Fruit fly (Drosophila melanogaster) whole organism, embryonic: ENCODE results near the gene CG6567.

ENCODE experiments used
- Atf6 ChIP-seq: fragments of 200-800 bp; sonication (Bioruptor generic); IDR thresholded peaks from 2 replicates; pipeline ENCODE4 v1.3.6; 2022; ENCODE audit warnings: missing biosample characterization, missing genetic modification characterization
- B-H1 ChIP-seq: fragments of 200-800 bp; sonication (Bioruptor generic); IDR thresholded peaks from 3 replicates; pipeline ENCODE4 v1.3.6; 2022; ENCODE audit warnings: missing biosample characterization, missing genetic modification characterization
- CG11696 ChIP-seq: fragments of 200-800 bp; sonication (Bioruptor generic); IDR thresholded peaks from 2 replicates; pipeline ENCODE4 v1.3.6; 2022; ENCODE audit warnings: missing biosample characterization, missing genetic modification characterization
- CG15011 ChIP-seq: fragments of 200-800 bp; sonication (Bioruptor generic); optimal IDR thresholded peaks from 3 replicates; lab custom pipeline; 2018; ENCODE audit warnings: missing biosample characterization, mild to moderate bottlenecking, missing genetic modification characterization
- CG18262 ChIP-seq: fragments of 200-800 bp; optimal IDR thresholded peaks from 3 replicates; lab custom pipeline; 2019; ENCODE audit warnings: missing biosample characterization, mild to moderate bottlenecking, missing genetic modification characterization, moderate library complexity
- CG2202 ChIP-seq: fragments of 200-800 bp; sonication (Bioruptor generic); optimal IDR thresholded peaks from 2 replicates; lab custom pipeline; 2018; ENCODE audit warnings: missing biosample characterization, mild to moderate bottlenecking, missing genetic modification characterization
- CG2875 ChIP-seq: fragments of 200-800 bp; sonication (Bioruptor generic); optimal IDR thresholded peaks from 2 replicates; lab custom pipeline; 2017; ENCODE audit warnings: missing biosample characterization, mild to moderate bottlenecking, missing genetic modification characterization, missing genetic modification reagents
- CG31224 ChIP-seq: fragments of 200-800 bp; sonication (Bioruptor generic); IDR thresholded peaks from 2 replicates; pipeline ENCODE4 v1.3.6; 2022; ENCODE audit warnings: missing biosample characterization, missing genetic modification characterization
- CG5180 ChIP-seq: fragments of 200-800 bp; sonication (Bioruptor generic); optimal IDR thresholded peaks from 3 replicates; lab custom pipeline; 2017; ENCODE audit warnings: missing biosample characterization, missing genetic modification characterization, mild to moderate bottlenecking, moderate library complexity, missing genetic modification reagents
- CG6791 ChIP-seq: fragments of 200-800 bp; sonication (Bioruptor generic); IDR thresholded peaks from 3 replicates; pipeline ENCODE4 v1.3.6; 2022; ENCODE audit warnings: missing biosample characterization, missing genetic modification characterization; ENCODE audit not compliant: partially characterized antibody
- CG7987 ChIP-seq: fragments of 200-800 bp; sonication (Bioruptor generic); optimal IDR thresholded peaks from 2 replicates; lab custom pipeline; 2018; ENCODE audit warnings: missing biosample characterization, mild to moderate bottlenecking, missing genetic modification characterization, moderate library complexity
- CG8290 ChIP-seq, 3 experiments: fragments of 200-800 bp; sonication (Bioruptor generic); optimal IDR thresholded peaks; 2 replicates each; lab custom pipeline; 2016 to 2019; ENCODE audit warnings: missing biosample characterization in 3 of 3, missing genetic modification characterization in 3 of 3, mild to moderate bottlenecking in 2 of 3, moderate library complexity in 1 of 3
- CG9727 ChIP-seq: fragments of 200-800 bp; sonication (Bioruptor generic); optimal IDR thresholded peaks from 3 replicates; lab custom pipeline; 2017; ENCODE audit warnings: missing biosample characterization, mild to moderate bottlenecking, missing genetic modification characterization
- CG9797 ChIP-seq: fragments of 200-800 bp; sonication (Bioruptor generic); optimal IDR thresholded peaks from 3 replicates; lab custom pipeline; 2018; ENCODE audit warnings: missing biosample characterization, mild to moderate bottlenecking, missing genetic modification characterization
- CG9932 ChIP-seq: fragments of 200-800 bp; sonication (Bioruptor generic); IDR thresholded peaks from 2 replicates; pipeline ENCODE4 v1.3.6; 2022; ENCODE audit warnings: missing biosample characterization, missing genetic modification characterization
- CTCF ChIP-seq: fragments of 200-800 bp; sonication (Bioruptor generic); optimal IDR thresholded peaks from 2 replicates; lab custom pipeline; 2017; ENCODE audit warnings: missing biosample characterization, mild to moderate bottlenecking, missing genetic modification characterization, moderate library complexity
- CoRest ChIP-seq: fragments of 200-800 bp; sonication (Bioruptor generic); optimal IDR thresholded peaks from 3 replicates; lab custom pipeline; 2018; ENCODE audit warnings: missing biosample characterization, mild to moderate bottlenecking, missing genetic modification characterization, moderate library complexity
- D19B ChIP-seq: fragments of 200-800 bp; sonication (Bioruptor generic); optimal IDR thresholded peaks from 2 replicates; lab custom pipeline; 2017; ENCODE audit warnings: missing biosample characterization, mild to moderate bottlenecking, missing genetic modification characterization
- Fer1 ChIP-seq: fragments of 200-800 bp; sonication (Bioruptor generic); optimal IDR thresholded peaks from 2 replicates; lab custom pipeline; 2017; ENCODE audit warnings: missing biosample characterization, mild to moderate bottlenecking, missing genetic modification characterization
- Fer3 ChIP-seq: fragments of 200-800 bp; sonication (Bioruptor generic); optimal IDR thresholded peaks from 2 replicates; lab custom pipeline; 2018; ENCODE audit warnings: missing biosample characterization, mild to moderate bottlenecking, missing genetic modification characterization, moderate library complexity
- Hand ChIP-seq: fragments of 200-800 bp; sonication (Bioruptor generic); optimal IDR thresholded peaks from 2 replicates; lab custom pipeline; 2017; ENCODE audit warnings: mild to moderate bottlenecking, missing biosample characterization, missing genetic modification reagents, missing genetic modification characterization
- Hr3 ChIP-seq: fragments of 200-800 bp; sonication (Bioruptor generic); optimal IDR thresholded peaks from 3 replicates; lab custom pipeline; 2016; ENCODE audit warnings: missing biosample characterization, missing genetic modification characterization
- Jarid2 ChIP-seq: fragments of 200-800 bp; sonication (Bioruptor generic); optimal IDR thresholded peaks from 3 replicates; lab custom pipeline; 2017; ENCODE audit warnings: mild to moderate bottlenecking, missing biosample characterization, missing genetic modification reagents, missing genetic modification characterization
- MBD-R2 ChIP-seq: fragments of 200-800 bp; sonication (Bioruptor generic); IDR thresholded peaks from 2 replicates; pipeline ENCODE4 v1.3.6; 2022; ENCODE audit warnings: missing biosample characterization, missing genetic modification characterization
- Mes4 ChIP-seq: fragments of 200-800 bp; sonication (Bioruptor generic); optimal IDR thresholded peaks from 2 replicates; lab custom pipeline; 2016; ENCODE audit warnings: missing biosample characterization, missing genetic modification characterization
- Nf-YB ChIP-seq: fragments of 200-800 bp; sonication (Bioruptor generic); optimal IDR thresholded peaks from 3 replicates; lab custom pipeline; 2019; ENCODE audit warnings: missing biosample characterization, mild to moderate bottlenecking, missing genetic modification characterization, moderate library complexity
- Oli ChIP-seq: fragments of 200-800 bp; sonication (Bioruptor generic); optimal IDR thresholded peaks from 2 replicates; lab custom pipeline; 2018; ENCODE audit warnings: missing biosample characterization, mild to moderate bottlenecking, missing genetic modification characterization, moderate library complexity
- PHDP ChIP-seq: fragments of 200-800 bp; sonication (Bioruptor generic); optimal IDR thresholded peaks from 3 replicates; lab custom pipeline; 2018; ENCODE audit warnings: missing biosample characterization, mild to moderate bottlenecking, missing genetic modification characterization, moderate library complexity
- ato ChIP-seq: fragments of 200-800 bp; sonication (Bioruptor generic); IDR thresholded peaks from 2 replicates; pipeline ENCODE4 v1.3.6; 2022; ENCODE audit warnings: missing biosample characterization, missing genetic modification characterization; ENCODE audit not compliant: partially characterized antibody
- bcd ChIP-seq: fragments of 200-800 bp; sonication (Bioruptor generic); optimal IDR thresholded peaks from 2 replicates; lab custom pipeline; 2017; ENCODE audit warnings: missing biosample characterization, mild to moderate bottlenecking, missing genetic modification characterization
- chm ChIP-seq: fragments of 200-800 bp; sonication (Bioruptor generic); IDR thresholded peaks from 2 replicates; pipeline ENCODE4 v1.3.6; 2022; ENCODE audit warnings: missing biosample characterization, missing genetic modification characterization
- fd102C ChIP-seq: fragments of 200-800 bp; sonication (Bioruptor generic); optimal IDR thresholded peaks from 2 replicates; lab custom pipeline; 2018; ENCODE audit warnings: missing biosample characterization, mild to moderate bottlenecking, missing genetic modification characterization, moderate library complexity
- ftz-f1 ChIP-seq: fragments of 200-800 bp; sonication (Bioruptor generic); optimal IDR thresholded peaks from 2 replicates; lab custom pipeline; 2016; ENCODE audit warnings: missing biosample characterization, missing genetic modification characterization
- gro ChIP-seq: fragments of 200-800 bp; sonication (Bioruptor generic); optimal IDR thresholded peaks from 2 replicates; lab custom pipeline; 2016; ENCODE audit warnings: missing biosample characterization, missing genetic modification characterization
- lbe ChIP-seq: fragments of 200-800 bp; sonication (Bioruptor generic); optimal IDR thresholded peaks from 2 replicates; lab custom pipeline; 2016; ENCODE audit warnings: missing biosample characterization, mild to moderate bottlenecking, missing genetic modification characterization
- mld ChIP-seq: fragments of 200-800 bp; sonication (Bioruptor generic); IDR thresholded peaks from 3 replicates; pipeline ENCODE4 v1.3.6; 2022; ENCODE audit warnings: missing biosample characterization, missing genetic modification characterization; ENCODE audit not compliant: partially characterized antibody
- onecut ChIP-seq: fragments of 200-800 bp; sonication (Bioruptor generic); IDR thresholded peaks from 2 replicates; pipeline ENCODE4 v1.3.6; 2022; ENCODE audit warnings: missing biosample characterization, missing genetic modification characterization
- pfk ChIP-seq: fragments of 200-800 bp; sonication (Bioruptor generic); optimal IDR thresholded peaks from 2 replicates; lab custom pipeline; 2018; ENCODE audit warnings: missing biosample characterization, mild to moderate bottlenecking, missing genetic modification characterization, moderate library complexity
- phol ChIP-seq: fragments of 200-800 bp; sonication (Bioruptor generic); optimal IDR thresholded peaks from 3 replicates; lab custom pipeline; 2018; ENCODE audit warnings: missing biosample characterization, mild to moderate bottlenecking, missing genetic modification characterization, moderate library complexity
- pros ChIP-seq: fragments of 200-800 bp; sonication (Bioruptor generic); optimal IDR thresholded peaks from 3 replicates; lab custom pipeline; 2019; ENCODE audit warnings: missing biosample characterization, mild to moderate bottlenecking, missing genetic modification characterization, moderate library complexity
- sens-2 ChIP-seq: fragments of 200-800 bp; sonication (Bioruptor generic); IDR thresholded peaks from 2 replicates; pipeline ENCODE4 v1.3.6; 2022; ENCODE audit warnings: missing biosample characterization, missing genetic modification characterization
- sug ChIP-seq: fragments of 200-800 bp; optimal IDR thresholded peaks from 2 replicates; lab custom pipeline; 2019; ENCODE audit warnings: missing biosample characterization, mild to moderate bottlenecking, missing genetic modification characterization, moderate library complexity
- tna ChIP-seq: fragments of 200-800 bp; sonication (Bioruptor generic); IDR thresholded peaks from 2 replicates; pipeline ENCODE4 v1.3.6; 2022; ENCODE audit warnings: missing biosample characterization, missing genetic modification characterization; ENCODE audit not compliant: partially characterized antibody
- trem ChIP-seq: fragments of 200-800 bp; optimal IDR thresholded peaks from 3 replicates; lab custom pipeline; 2019; ENCODE audit warnings: missing biosample characterization, mild to moderate bottlenecking, missing genetic modification characterization, moderate library complexity
- trh ChIP-seq: fragments of 200-800 bp; sonication (Bioruptor generic); optimal IDR thresholded peaks from 2 replicates; lab custom pipeline; 2016; ENCODE audit warnings: missing biosample characterization, missing genetic modification characterization
- unc-4 ChIP-seq: fragments of 200-800 bp; sonication (Bioruptor generic); IDR thresholded peaks from 2 replicates; pipeline ENCODE4 v1.3.6; 2022; ENCODE audit warnings: missing biosample characterization, missing genetic modification characterization; ENCODE audit not compliant: partially characterized antibody
- vnd ChIP-seq: fragments of 200-800 bp; sonication (Bioruptor generic); IDR thresholded peaks from 3 replicates; pipeline ENCODE4 v1.3.6; 2022; ENCODE audit warnings: missing biosample characterization, missing genetic modification characterization; ENCODE audit not compliant: partially characterized antibody
- yki ChIP-seq: fragments of >200 bp; optimal IDR thresholded peaks from 3 replicates; lab custom pipeline; 2018
- zfh2 ChIP-seq: fragments of 200-800 bp; sonication (Bioruptor generic); optimal IDR thresholded peaks from 2 replicates; lab custom pipeline; 2016; ENCODE audit warnings: missing biosample characterization, missing genetic modification characterization

CG6567 gene

dm6 chr3R:10852232-10852774 lies 1.9 kb downstream of the CG6567 start, which contains the start of gene CG4565 (continued):
- peak; percentile 55 for TF ChIP-seq CG5180 (GFP tag; lab: Kevin White, UChicago)
- no peak for TF ChIP-seq CG18262 (tag; lab: Kevin White, UChicago)
- peak; percentile 34 for TF ChIP-seq CG9797 (GFP tag; lab: Kevin White, UChicago)
- TF ChIP-seq yki (lab: Kevin White, UChicago): no peak
- TF ChIP-seq chm (GFP tag; lab: Robert Waterston, UW): peak; percentile 53; the same call in 1 of the 2 replicates
- no peak for TF ChIP-seq Fer3 (tag; lab: Kevin White, UChicago)
- TF ChIP-seq CoRest (tag; lab: Kevin White, UChicago): peak; percentile 10
- no peak for TF ChIP-seq trh (GFP tag; lab: Kevin White, UChicago)
- TF ChIP-seq unc-4 (GFP tag; lab: Robert Waterston, UW): peak; percentile 42; the same call in 1 of the 2 replicates
- no peak for TF ChIP-seq Hr3 (GFP tag; lab: Kevin White, UChicago)
- TF ChIP-seq Mes4 (GFP tag; lab: Kevin White, UChicago): no peak
- TF ChIP-seq Hand: no peak
- TF ChIP-seq tna (GFP tag; lab: Robert Waterston, UW): peak; percentile 41; the same call in 1 of the 2 replicates
- TF ChIP-seq ftz-f1: peak; percentile 54
- TF ChIP-seq CTCF (GFP tag; lab: Kevin White, UChicago): peak; percentile 16
- TF ChIP-seq trem (tag; lab: Kevin White, UChicago): peak; percentile 48
- TF ChIP-seq sug (tag; lab: Kevin White, UChicago): peak; percentile 7
- TF ChIP-seq CG2875 (GFP tag; lab: Kevin White, UChicago): no peak
- 0 out of 2 replicates have a peak, but pooled peaks have one; percentile 21 for TF ChIP-seq MBD-R2 (GFP tag; lab: Robert Waterston, UW)
- TF ChIP-seq bcd (GFP tag; lab: Kevin White, UChicago): no peak
- TF ChIP-seq B-H1 (GFP tag; lab: Robert Waterston, UW): no peak
- peak; percentile 53; the same call in 1 of the 3 replicates for TF ChIP-seq CG6791 (GFP tag; lab: Robert Waterston, UW)
- TF ChIP-seq zfh2 (GFP tag; lab: Kevin White, UChicago): no peak
- TF ChIP-seq Jarid2: no peak
- TF ChIP-seq sens-2 (GFP tag; lab: Robert Waterston, UW): no peak
- peak; percentile 13 for TF ChIP-seq pros (GFP tag; lab: Kevin White, UChicago)
- TF ChIP-seq Fer1 (GFP tag; lab: Kevin White, UChicago): peak; percentile 42
- peak; percentile 20 for TF ChIP-seq CG8290 (GFP tag; optimal IDR thresholded peaks at IDR 0.05; lab: Kevin White, UChicago)
- TF ChIP-seq CG8290 (tag; optimal IDR thresholded peaks at IDR 0.05; lab: Kevin White, UChicago): no peak
- no peak for TF ChIP-seq Oli
- TF ChIP-seq CG31224: peak; percentile 99
- no peak for TF ChIP-seq pfk (GFP tag; lab: Kevin White, UChicago)
- no peak for TF ChIP-seq gro (GFP tag; lab: Kevin White, UChicago)
- TF ChIP-seq ato (GFP tag; lab: Robert Waterston, UW): peak; percentile 58
- peak; percentile 79 for TF ChIP-seq Nf-YB (GFP tag; lab: Kevin White, UChicago)
- TF ChIP-seq vnd: 0 out of 3 replicates have a peak, but pooled peaks have one; percentile 31
- TF ChIP-seq CG11696 (GFP tag; lab: Robert Waterston, UW): no peak
- no peak for TF ChIP-seq CG9932 (GFP tag; lab: Robert Waterston, UW)
- TF ChIP-seq mld (GFP tag; lab: Robert Waterston, UW): 0 out of 3 replicates have a peak, but pooled peaks have one; percentile 21
- no peak for TF ChIP-seq PHDP (tag; lab: Kevin White, UChicago)
- no peak for TF ChIP-seq lbe (GFP tag; lab: Kevin White, UChicago)
- TF ChIP-seq fd102C: no peak
- peak; percentile 31 for TF ChIP-seq CG7987 (GFP tag; lab: Kevin White, UChicago)
- TF ChIP-seq D19B (GFP tag; lab: Kevin White, UChicago): no peak
- TF ChIP-seq CG15011: no peak
- TF ChIP-seq phol (tag; lab: Kevin White, UChicago): peak; percentile 29
- no peak for TF ChIP-seq CG2202
- no peak for TF ChIP-seq CG9727 (GFP tag; lab: Kevin White, UChicago)
- TF ChIP-seq onecut (GFP tag; lab: Robert Waterston, UW): peak; percentile 96
- peak; percentile 33; the same call in 1 of the 2 replicates for TF ChIP-seq Atf6 (GFP tag; lab: Robert Waterston, UW)
